Worm (Caenorhabditis elegans) whole organism, L4 larva: Measurements from ENCODE around the gene C13F10.6.

ENCODE experiments used
- F44E2.7 ChIP-seq: fragments of 200-800 bp; sonication (Bioruptor generic); IDR thresholded peaks from 2 replicates; pipeline ENCODE4 v2.1.2; 2022; ENCODE audit warnings: missing genetic modification characterization, missing compliant biosample characterization
- F49E8.2 ChIP-seq: sonication (generic microtip); optimal IDR thresholded peaks from 2 replicates; lab custom pipeline; 2016; ENCODE audit warnings: missing compliant biosample characterization, mild to moderate bottlenecking, missing genetic modification characterization, borderline replicate concordance
- T20F7.1 ChIP-seq: fragments of 200-800 bp; sonication (Bioruptor generic); optimal IDR thresholded peaks from 2 replicates; lab custom pipeline; 2018; ENCODE audit warnings: mild to moderate bottlenecking, missing genetic modification characterization, missing compliant biosample characterization
- Y105C5A.15 ChIP-seq: fragments of 200-800 bp; sonication (Bioruptor generic); IDR thresholded peaks from 2 replicates; pipeline ENCODE4 v1.3.6; 2022; ENCODE audit warnings: missing genetic modification characterization, missing compliant biosample characterization
- Y48G9A.11 ChIP-seq: fragments of 200-800 bp; sonication (Bioruptor generic); IDR thresholded peaks from 2 replicates; pipeline ENCODE4 v1.3.6; 2022; ENCODE audit warnings: missing genetic modification reagents, missing genetic modification characterization, missing compliant biosample characterization
- Y5F2A.4 ChIP-seq: fragments of 200-800 bp; sonication (Bioruptor generic); optimal IDR thresholded peaks from 2 replicates; lab custom pipeline; 2018; ENCODE audit warnings: mild to moderate bottlenecking, missing genetic modification characterization, missing compliant biosample characterization
- Y75B8A.6 ChIP-seq: fragments of 200-800 bp; sonication (Bioruptor generic); IDR thresholded peaks from 2 replicates; pipeline ENCODE4 v1.3.6; 2022; ENCODE audit warnings: missing genetic modification reagents, missing genetic modification characterization, missing compliant biosample characterization
- arid-1 ChIP-seq: fragments of 200-800 bp; sonication (Bioruptor generic); conservative IDR thresholded peaks from 2 replicates; pipeline ENCODE4 v1.3.6; 2022; ENCODE audit warnings: missing genetic modification reagents, missing genetic modification characterization, missing compliant biosample characterization
- ceh-20 ChIP-seq: fragments of 200-800 bp; sonication (Bioruptor generic); IDR thresholded peaks from 2 replicates; pipeline ENCODE4 v1.3.6; 2022; ENCODE audit warnings: missing genetic modification reagents, missing genetic modification characterization, missing compliant biosample characterization
- ceh-44 ChIP-seq: fragments of 200-800 bp; sonication (Bioruptor generic); IDR thresholded peaks from 2 replicates; pipeline ENCODE4 v1.3.6; 2022; ENCODE audit warnings: missing genetic modification reagents, missing genetic modification characterization, missing compliant biosample characterization
- ceh-62 ChIP-seq: sonication (generic microtip); optimal IDR thresholded peaks from 2 replicates; lab custom pipeline; 2017; ENCODE audit warnings: missing biosample characterization, missing genetic modification characterization
- ces-1 ChIP-seq: fragments of 150-350 bp; sonication (generic microtip); optimal IDR thresholded peaks from 4 replicates; lab custom pipeline; 2014; ENCODE audit warnings: missing biosample characterization, missing genetic modification reagents, missing genetic modification characterization
- cey-2 ChIP-seq: sonication (generic microtip); optimal IDR thresholded peaks from 3 replicates; lab custom pipeline; 2017; ENCODE audit warnings: missing genetic modification characterization, mild to moderate bottlenecking, missing compliant biosample characterization, antibody characterized with exemption, borderline replicate concordance; ENCODE audit not compliant: insufficient read depth
- daf-12 ChIP-seq: fragments of 150-350 bp; optimal IDR thresholded peaks from 2 replicates; lab custom pipeline; 2014; ENCODE audit warnings: missing biosample characterization, missing genetic modification reagents, missing genetic modification characterization
- dmd-6 ChIP-seq: fragments of 200-800 bp; sonication (Bioruptor generic); IDR thresholded peaks from 2 replicates; pipeline ENCODE4 v1.3.6; 2022; ENCODE audit warnings: missing genetic modification reagents, missing genetic modification characterization, missing compliant biosample characterization
- dmd-9 ChIP-seq: fragments of 200-800 bp; sonication (Bioruptor generic); IDR thresholded peaks from 2 replicates; pipeline ENCODE4 v1.3.6; 2022; ENCODE audit warnings: missing genetic modification reagents, missing genetic modification characterization, missing compliant biosample characterization
- fos-1 ChIP-seq: fragments of 150-350 bp; optimal IDR thresholded peaks from 2 replicates; lab custom pipeline; 2014; ENCODE audit warnings: missing biosample characterization, missing genetic modification characterization
- hlh-11 ChIP-seq: fragments of 200-800 bp; sonication (Bioruptor generic); optimal IDR thresholded peaks from 2 replicates; lab custom pipeline; 2018; ENCODE audit warnings: mild to moderate bottlenecking, missing genetic modification characterization, missing compliant biosample characterization
- hmg-1.1 ChIP-seq: fragments of 200-800 bp; sonication (Bioruptor generic); IDR thresholded peaks from 2 replicates; pipeline ENCODE4 v1.3.6; 2022; ENCODE audit warnings: missing genetic modification reagents, missing genetic modification characterization, missing compliant biosample characterization
- jun-1 ChIP-seq: fragments of 150-350 bp; optimal IDR thresholded peaks from 2 replicates; lab custom pipeline; 2014; ENCODE audit warnings: missing biosample characterization, missing genetic modification reagents, missing genetic modification characterization
- lim-7 ChIP-seq: fragments of 200-800 bp; sonication (Bioruptor generic); IDR thresholded peaks from 2 replicates; pipeline ENCODE4 v1.3.6; 2022; ENCODE audit warnings: missing genetic modification characterization, missing compliant biosample characterization
- lin-1 ChIP-seq: fragments of 200-800 bp; sonication (Bioruptor generic); IDR thresholded peaks from 2 replicates; pipeline ENCODE4 v1.3.6; 2022; ENCODE audit warnings: missing genetic modification reagents, missing genetic modification characterization, missing compliant biosample characterization
- lin-29 ChIP-seq: fragments of 200-800 bp; sonication (Bioruptor generic); IDR thresholded peaks from 2 replicates; pipeline ENCODE4 v1.3.6; 2022; ENCODE audit warnings: missing genetic modification reagents, missing genetic modification characterization, missing compliant biosample characterization
- lin-38 ChIP-seq: fragments of 200-800 bp; sonication (Bioruptor generic); IDR thresholded peaks from 2 replicates; pipeline ENCODE4 v1.3.6; 2022; ENCODE audit warnings: missing genetic modification reagents, missing genetic modification characterization, missing compliant biosample characterization
- madf-5 ChIP-seq, 2 experiments: fragments of 200-800 bp; sonication (Bioruptor generic); IDR thresholded peaks; 2 replicates each; pipeline ENCODE4 v1.3.6; 2022; ENCODE audit warnings: missing compliant biosample characterization in 2 of 2, missing genetic modification characterization in 2 of 2
- mdl-1 ChIP-seq, 2 experiments: fragments of 150-350 bp in 1 of 2; sonication (generic microtip) in 1 of 2; optimal IDR thresholded peaks; 2 replicates each; lab custom pipeline; 2014 to 2017; ENCODE audit warnings: missing biosample characterization in 2 of 2, missing genetic modification characterization in 2 of 2
- mes-2 ChIP-seq: sonication (generic microtip); optimal IDR thresholded peaks from 2 replicates; lab custom pipeline; 2016; ENCODE audit warnings: missing genotype, mild to moderate bottlenecking, missing genetic modification characterization, missing compliant biosample characterization; ENCODE audit not compliant: poor library complexity, severe bottlenecking
- mxl-3 ChIP-seq: fragments of 200-800 bp; sonication (Bioruptor generic); optimal IDR thresholded peaks from 2 replicates; lab custom pipeline; 2018; ENCODE audit warnings: mild to moderate bottlenecking, missing genetic modification characterization, missing compliant biosample characterization
- nhr-10 ChIP-seq: fragments of 150-350 bp; optimal IDR thresholded peaks from 2 replicates; lab custom pipeline; 2014; ENCODE audit warnings: missing biosample characterization, missing genetic modification characterization
- nhr-111 ChIP-seq: fragments of 200-800 bp; sonication (Bioruptor generic); optimal IDR thresholded peaks from 2 replicates; lab custom pipeline; 2018; ENCODE audit warnings: mild to moderate bottlenecking, missing genetic modification characterization, missing compliant biosample characterization
- nhr-28 ChIP-seq: fragments of 150-350 bp; optimal IDR thresholded peaks from 2 replicates; lab custom pipeline; 2014; ENCODE audit warnings: missing biosample characterization, missing genetic modification characterization
- nhr-42 ChIP-seq: fragments of 200-800 bp; sonication (Bioruptor generic); IDR thresholded peaks from 2 replicates; pipeline ENCODE4 v1.3.6; 2022; ENCODE audit warnings: missing genetic modification characterization, missing compliant biosample characterization
- nhr-6 ChIP-seq: fragments of 150-350 bp; optimal IDR thresholded peaks from 2 replicates; lab custom pipeline; 2014; ENCODE audit warnings: missing biosample characterization, missing genetic modification characterization
- saeg-2 ChIP-seq: fragments of 200-800 bp; sonication (Bioruptor generic); IDR thresholded peaks from 2 replicates; pipeline ENCODE4 v1.3.6; 2022; ENCODE audit warnings: missing genetic modification reagents, missing genetic modification characterization, missing compliant biosample characterization
- skn-1 ChIP-seq: fragments of 150-350 bp; optimal IDR thresholded peaks from 2 replicates; lab custom pipeline; 2014; ENCODE audit warnings: missing biosample characterization, missing genetic modification characterization
- snpc-4 ChIP-seq: fragments of 150-350 bp; optimal IDR thresholded peaks from 2 replicates; lab custom pipeline; 2014; ENCODE audit warnings: missing biosample characterization, missing genetic modification characterization
- spr-3 ChIP-seq: fragments of 200-800 bp; sonication (Bioruptor generic); optimal IDR thresholded peaks from 2 replicates; lab custom pipeline; 2018; ENCODE audit warnings: mild to moderate bottlenecking, missing genetic modification characterization, missing compliant biosample characterization
- tag-97 ChIP-seq: fragments of 200-800 bp; sonication (Bioruptor generic); IDR thresholded peaks from 2 replicates; pipeline ENCODE4 v1.3.6; 2022; ENCODE audit warnings: missing genetic modification characterization, missing compliant biosample characterization
- tra-1 ChIP-seq: fragments of 200-800 bp; sonication (Bioruptor generic); IDR thresholded peaks from 2 replicates; pipeline ENCODE4 v1.3.6; 2022; ENCODE audit warnings: missing genetic modification reagents, missing genetic modification characterization, missing compliant biosample characterization
- unc-130 ChIP-seq: sonication (generic microtip); optimal IDR thresholded peaks from 2 replicates; lab custom pipeline; 2016; ENCODE audit warnings: missing genetic modification reagents, missing genetic modification characterization, missing compliant biosample characterization
- unc-62 ChIP-seq, 3 experiments: fragments of 150-350 bp in 1 of 3; sonication (generic microtip); optimal IDR thresholded peaks in 2 of 3; peaks in 1 of 3; 1 replicate in 1 of 3; 2 replicates in 2 of 3; lab custom pipeline; 2014 to 2017; ENCODE audit warnings: missing biosample characterization in 3 of 3, missing genetic modification characterization in 3 of 3, missing genetic modification reagents in 3 of 3, missing genotype in 1 of 3
- vab-7 ChIP-seq: fragments of 200-800 bp; sonication (Bioruptor generic); IDR thresholded peaks from 2 replicates; pipeline ENCODE4 v1.3.6; 2022; ENCODE audit warnings: missing genetic modification reagents, missing genetic modification characterization, missing compliant biosample characterization
- zag-1 ChIP-seq: fragments of 150-350 bp; optimal IDR thresholded peaks from 2 replicates; lab custom pipeline; 2014; ENCODE audit warnings: missing biosample characterization, missing genetic modification characterization
- zfp-3 ChIP-seq: fragments of 200-800 bp; sonication (Bioruptor generic); conservative IDR thresholded peaks from 2 replicates; pipeline ENCODE4 v1.3.6; 2022; ENCODE audit warnings: missing genetic modification reagents, missing genetic modification characterization, missing compliant biosample characterization
- zip-11 ChIP-seq: fragments of 200-800 bp; sonication (Bioruptor generic); IDR thresholded peaks from 2 replicates; pipeline ENCODE4 v1.3.6; 2022; ENCODE audit warnings: missing genetic modification characterization, missing compliant biosample characterization
- ztf-11 ChIP-seq: fragments of 150-350 bp; optimal IDR thresholded peaks from 2 replicates; lab custom pipeline; 2014; ENCODE audit warnings: missing biosample characterization, missing genetic modification characterization
- ztf-7 ChIP-seq: fragments of 150-350 bp; optimal IDR thresholded peaks from 2 replicates; lab custom pipeline; 2014; ENCODE audit warnings: missing biosample characterization, missing genetic modification characterization

Gene C13F10.6

DNA sequence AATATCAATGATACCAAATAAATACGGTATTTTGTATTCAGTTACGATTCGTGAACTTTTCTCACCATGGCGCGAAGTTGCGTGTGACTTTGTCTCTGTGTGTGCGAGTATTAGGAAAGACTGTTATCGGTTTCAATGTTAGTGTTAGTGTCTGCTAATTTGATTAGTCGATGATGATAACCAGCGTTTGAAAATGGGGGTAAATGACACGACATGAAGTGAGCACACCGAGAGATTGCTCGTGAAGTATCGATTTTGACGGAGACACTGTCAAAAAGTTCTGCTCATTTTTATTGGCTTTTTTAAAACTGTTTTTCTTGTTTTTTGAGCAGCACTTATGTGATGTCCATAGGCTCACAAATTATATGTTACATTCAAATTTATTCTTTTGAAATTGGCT, 22.4 kb downstream of the C13F10.6 start (continued):
- TF ChIP-seq dmd-9 (no peak), jun-1 (tag; lab: Kevin White, UChicago) (no peak), arid-1 (GFP tag; lab: Robert Waterston, UW) (peak; percentile 59; the same call in 1 of the 2 replicates), F44E2.7 (GFP tag; lab: Robert Waterston, UW) (no peak), hlh-11 (tag; lab: Kevin White, UChicago) (peak; percentile 71), saeg-2 (GFP tag; lab: Robert Waterston, UW) (no peak), tra-1 (GFP tag; lab: Robert Waterston, UW) (no peak), nhr-6 (no peak), lin-29 (GFP tag; lab: Robert Waterston, UW) (no peak), tag-97 (GFP tag; lab: Robert Waterston, UW) (no peak), mdl-1 (tag; optimal IDR thresholded peaks at IDR 0.05; lab: Kevin White, UChicago) (peak in 1 of 2 experiments; percentile 21), unc-130 (GFP tag; lab: Kevin White, UChicago) (peak; percentile 2), lim-7 (no peak), ceh-62 (no peak), F49E8.2 (no peak), ceh-20 (no peak), Y5F2A.4 (GFP tag; lab: Kevin White, UChicago) (no peak), snpc-4 (no peak), ztf-7 (tag; lab: Kevin White, UChicago) (no peak), T20F7.1 (GFP tag; lab: Kevin White, UChicago) (peak; percentile 41), nhr-10 (tag; lab: Kevin White, UChicago) (no peak), lin-1 (GFP tag; lab: Robert Waterston, UW) (0 out of 2 replicates have a peak, but pooled peaks have one; percentile 28), nhr-28 (tag; lab: Kevin White, UChicago) (peak; percentile 86), dmd-6 (GFP tag; lab: Robert Waterston, UW) (peak; percentile 73), madf-5 (GFP tag; IDR thresholded peaks at IDR 0.05; lab: Robert Waterston, UW) (no peak), Y75B8A.6 (no peak), lin-38 (GFP tag; lab: Robert Waterston, UW) (peak; percentile 51; the same call in 1 of the 2 replicates)

DNA sequence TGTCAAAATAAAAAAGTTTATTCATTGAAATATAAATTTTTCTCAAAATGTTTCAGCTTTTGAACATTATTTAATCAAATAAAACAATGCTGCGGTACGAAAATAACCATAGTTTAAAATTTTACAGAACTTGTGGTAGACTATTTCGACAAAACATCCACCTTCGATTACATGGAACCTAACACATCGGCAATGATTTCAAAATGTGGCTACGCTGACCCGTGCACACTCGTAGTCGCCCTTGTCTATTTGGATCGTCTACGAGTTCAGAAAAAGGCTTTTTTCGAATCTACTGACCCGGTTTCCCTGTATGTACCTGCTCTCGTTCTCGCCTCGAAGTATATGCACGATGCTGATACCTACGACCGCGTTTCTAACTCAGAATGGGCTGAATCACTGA, 23.8 kb downstream of the C13F10.6 start:
- TF ChIP-seq lim-7 (0 out of 2 replicates have a peak, but pooled peaks have one; percentile 49), nhr-42 (GFP tag; lab: Robert Waterston, UW) (0 out of 2 replicates have a peak, but pooled peaks have one; percentile 20), Y48G9A.11 (GFP tag; lab: Robert Waterston, UW) (no peak)

- TF ChIP-seq ces-1 (GFP tag; lab: Kevin White, UChicago): no peak
- no peak for TF ChIP-seq F44E2.7 (GFP tag; lab: Robert Waterston, UW)
- TF ChIP-seq Y105C5A.15: no peak
- TF ChIP-seq ceh-20: peak; percentile 88
- TF ChIP-seq cey-2 (tag; lab: Kevin White, UChicago): no peak
- TF ChIP-seq zip-11: no peak
- no peak for TF ChIP-seq fos-1 (tag; lab: Kevin White, UChicago)
- TF ChIP-seq mes-2: peak; percentile 91
- no peak for TF ChIP-seq ceh-44
- TF ChIP-seq tag-97 (GFP tag; lab: Robert Waterston, UW): no peak
- TF ChIP-seq zag-1 (tag; lab: Kevin White, UChicago): no peak
- peak; percentile 41 for TF ChIP-seq ztf-7 (tag; lab: Kevin White, UChicago)
- peak; percentile 72 for TF ChIP-seq zfp-3 (GFP tag; lab: Robert Waterston, UW)
- TF ChIP-seq nhr-111 (GFP tag; lab: Kevin White, UChicago): no peak
- no peak for TF ChIP-seq skn-1 (tag; lab: Kevin White, UChicago)
- TF ChIP-seq jun-1 (tag; lab: Kevin White, UChicago): peak; percentile 76
- TF ChIP-seq mdl-1 (tag; optimal IDR thresholded peaks at IDR 0.05; lab: Kevin White, UChicago): peak in 1 of 2 experiments; percentile 65
- peak; percentile 43 for TF ChIP-seq mxl-3
- TF ChIP-seq hmg-1.1: peak; percentile 89
- no peak for TF ChIP-seq ztf-11 (tag; lab: Kevin White, UChicago)
- no peak for TF ChIP-seq daf-12
- TF ChIP-seq lin-1 (GFP tag; lab: Robert Waterston, UW): peak; percentile 65
- TF ChIP-seq spr-3 (GFP tag; lab: Kevin White, UChicago): peak; percentile 46
- 0 out of 2 replicates have a peak, but pooled peaks have one; percentile 14 for TF ChIP-seq vab-7 (GFP tag; lab: Robert Waterston, UW)
- TF ChIP-seq unc-62 (GFP tag; optimal IDR thresholded peaks at IDR 0.05 in 1 of 2; lab: Kevin White, UChicago): peak in 1 of 2 experiments; percentile 98
- no peak for TF ChIP-seq unc-62 (tag; optimal IDR thresholded peaks at IDR 0.05; lab: Kevin White, UChicago)
- peak; percentile 83 for TF ChIP-seq nhr-6
Observed at ce11 chrV:7196498-7196966, 24.3 kb downstream of the C13F10.6 start, which contains the start of gene F09G2.2. Gene F09G2.2, plus strand, starts transcription at chrV:7196916.
